Fruit fly (Drosophila melanogaster) whole organism, prepupa: Measurements from ENCODE around the gene Sfp24Bb.
A peak's percentile ranks its signal among the peaks of the same experiment; 100 is the strongest.

Source experiments
- Blimp-1 ChIP-seq: fragments of 200-800 bp; sonication (Bioruptor generic); optimal IDR thresholded peaks from 3 replicates; lab custom pipeline; 2017; ENCODE audit warnings: missing biosample characterization, missing genetic modification characterization, mild to moderate bottlenecking, moderate library complexity, missing genetic modification reagents
- CG10631 ChIP-seq: fragments of 200-800 bp; sonication (Bioruptor generic); optimal IDR thresholded peaks from 2 replicates; lab custom pipeline; 2016; ENCODE audit warnings: missing biosample characterization, missing genetic modification characterization
- CG10669 ChIP-seq: fragments of 200-800 bp; sonication (Bioruptor generic); optimal IDR thresholded peaks from 3 replicates; lab custom pipeline; 2018; ENCODE audit warnings: missing biosample characterization, mild to moderate bottlenecking, missing genetic modification characterization, moderate library complexity
- CG15336 ChIP-seq: fragments of 200-800 bp; sonication (Bioruptor generic); IDR thresholded peaks from 2 replicates; pipeline ENCODE4 v1.3.6; 2022; ENCODE audit warnings: missing biosample characterization, missing genetic modification characterization
- CG1621 ChIP-seq: fragments of 200-800 bp; sonication (Bioruptor generic); optimal IDR thresholded peaks from 3 replicates; lab custom pipeline; 2018; ENCODE audit warnings: missing biosample characterization, mild to moderate bottlenecking, missing genetic modification characterization
- CG16779 ChIP-seq: fragments of 200-800 bp; sonication (Bioruptor generic); optimal IDR thresholded peaks from 3 replicates; lab custom pipeline; 2017; ENCODE audit warnings: missing biosample characterization, mild to moderate bottlenecking, missing genetic modification characterization
- CG31627 ChIP-seq: fragments of 200-800 bp; sonication (Bioruptor generic); optimal IDR thresholded peaks from 3 replicates; lab custom pipeline; 2016; ENCODE audit warnings: missing biosample characterization, missing genetic modification characterization
- CG32006 ChIP-seq: fragments of 200-800 bp; sonication (Bioruptor generic); optimal IDR thresholded peaks from 3 replicates; lab custom pipeline; 2017; ENCODE audit warnings: missing biosample characterization, mild to moderate bottlenecking, missing genetic modification characterization
- CG34406 ChIP-seq: fragments of 200-800 bp; sonication (Bioruptor generic); optimal IDR thresholded peaks from 3 replicates; lab custom pipeline; 2016; ENCODE audit warnings: missing biosample characterization, missing genetic modification characterization
- CG3919 ChIP-seq: fragments of 200-800 bp; sonication (Bioruptor generic); optimal IDR thresholded peaks from 3 replicates; lab custom pipeline; 2016; ENCODE audit warnings: missing biosample characterization, missing genetic modification characterization
- CG4318 ChIP-seq: fragments of 200-800 bp; sonication (Bioruptor generic); optimal IDR thresholded peaks from 3 replicates; lab custom pipeline; 2017; ENCODE audit warnings: missing biosample characterization, mild to moderate bottlenecking, missing genetic modification characterization
- CG6163 ChIP-seq: fragments of 200-800 bp; sonication (Bioruptor generic); IDR thresholded peaks from 3 replicates; pipeline ENCODE4 v1.3.6; 2022; ENCODE audit warnings: missing biosample characterization, missing genetic modification characterization
- CG6792 ChIP-seq: fragments of 200-800 bp; sonication (Bioruptor generic); optimal IDR thresholded peaks from 3 replicates; lab custom pipeline; 2016; ENCODE audit warnings: missing biosample characterization, missing genetic modification characterization
- CG6808 ChIP-seq: fragments of 200-800 bp; sonication (Bioruptor generic); optimal IDR thresholded peaks from 3 replicates; lab custom pipeline; 2017; ENCODE audit warnings: missing biosample characterization, missing genetic modification characterization, mild to moderate bottlenecking, moderate library complexity, missing genetic modification reagents
- CG7368 ChIP-seq: fragments of 200-800 bp; sonication (Bioruptor generic); optimal IDR thresholded peaks from 3 replicates; lab custom pipeline; 2016; ENCODE audit warnings: missing biosample characterization, missing genetic modification characterization
- CG8319 ChIP-seq: fragments of 200-800 bp; sonication (Bioruptor generic); optimal IDR thresholded peaks from 3 replicates; lab custom pipeline; 2016; ENCODE audit warnings: missing biosample characterization, missing genetic modification characterization
- CG9139 ChIP-seq: fragments of 200-800 bp; sonication (Bioruptor generic); optimal IDR thresholded peaks from 3 replicates; lab custom pipeline; 2017; ENCODE audit warnings: missing biosample characterization, mild to moderate bottlenecking, missing genetic modification characterization
- Eip75B ChIP-seq: fragments of 200-800 bp; sonication (Bioruptor generic); optimal IDR thresholded peaks from 3 replicates; lab custom pipeline; 2016; ENCODE audit warnings: missing biosample characterization, missing genetic modification characterization
- Eip93F ChIP-seq: fragments of 200-800 bp; sonication (Bioruptor generic); optimal IDR thresholded peaks from 2 replicates; lab custom pipeline; 2016; ENCODE audit warnings: missing biosample characterization, mild to moderate bottlenecking, missing genetic modification characterization
- Hr38 ChIP-seq: sonication (Bioruptor generic); optimal IDR thresholded peaks from 2 replicates; lab custom pipeline; 2016; ENCODE audit warnings: missing biosample characterization, missing genetic modification characterization
- Hr39 ChIP-seq: fragments of 200-800 bp; sonication (Bioruptor generic); optimal IDR thresholded peaks from 2 replicates; lab custom pipeline; 2016; ENCODE audit warnings: missing biosample characterization, missing genetic modification characterization
- Lpt ChIP-seq: fragments of 200-800 bp; sonication (Bioruptor generic); optimal IDR thresholded peaks from 3 replicates; lab custom pipeline; 2016; ENCODE audit warnings: missing biosample characterization, missing genetic modification characterization
- OdsH ChIP-seq: fragments of 200-800 bp; sonication (Bioruptor generic); optimal IDR thresholded peaks from 3 replicates; lab custom pipeline; 2016; ENCODE audit warnings: missing biosample characterization, missing genetic modification characterization
- Smox ChIP-seq: fragments of 200-800 bp; sonication (Bioruptor generic); optimal IDR thresholded peaks from 3 replicates; lab custom pipeline; 2016; ENCODE audit warnings: missing biosample characterization, missing genetic modification characterization
- Sox14 ChIP-seq: fragments of 200-800 bp; sonication (Bioruptor generic); optimal IDR thresholded peaks from 3 replicates; lab custom pipeline; 2016; ENCODE audit warnings: missing biosample characterization, missing genetic modification characterization
- Sox15 ChIP-seq: fragments of 200-800 bp; sonication (Bioruptor generic); optimal IDR thresholded peaks from 3 replicates; lab custom pipeline; 2016; ENCODE audit warnings: missing biosample characterization, missing genetic modification characterization
- achi ChIP-seq: fragments of 200-800 bp; sonication (Bioruptor generic); optimal IDR thresholded peaks from 3 replicates; lab custom pipeline; 2016; ENCODE audit warnings: missing biosample characterization, missing genetic modification characterization
- dac ChIP-seq: fragments of 200-800 bp; sonication (Bioruptor generic); optimal IDR thresholded peaks from 2 replicates; lab custom pipeline; 2017; ENCODE audit warnings: missing biosample characterization, mild to moderate bottlenecking, missing genetic modification characterization
- dsx ChIP-seq: fragments of 200-800 bp; optimal IDR thresholded peaks from 3 replicates; lab custom pipeline; 2019; ENCODE audit warnings: missing biosample characterization, mild to moderate bottlenecking, missing genetic modification characterization, moderate library complexity; ENCODE audit not compliant: poor library complexity, severe bottlenecking
- eg ChIP-seq: fragments of 200-800 bp; sonication (Bioruptor generic); IDR thresholded peaks from 3 replicates; pipeline ENCODE4 v1.3.6; 2022; ENCODE audit warnings: missing biosample characterization, missing genetic modification characterization
- esn ChIP-seq: fragments of 200-800 bp; sonication (Bioruptor generic); optimal IDR thresholded peaks from 2 replicates; lab custom pipeline; 2016; ENCODE audit warnings: missing biosample characterization, mild to moderate bottlenecking, missing genetic modification characterization, moderate library complexity
- fd59A ChIP-seq: fragments of 200-800 bp; sonication (Bioruptor generic); optimal IDR thresholded peaks from 2 replicates; lab custom pipeline; 2017; ENCODE audit warnings: missing biosample characterization, mild to moderate bottlenecking, missing genetic modification characterization, missing genetic modification reagents
- fd85E ChIP-seq: fragments of 200-800 bp; sonication (Bioruptor generic); optimal IDR thresholded peaks from 3 replicates; lab custom pipeline; 2016; ENCODE audit warnings: missing biosample characterization, missing genetic modification characterization
- lz ChIP-seq: fragments of 200-800 bp; sonication (Bioruptor generic); optimal IDR thresholded peaks from 3 replicates; lab custom pipeline; 2016; ENCODE audit warnings: missing biosample characterization, missing genetic modification characterization
- net ChIP-seq: fragments of 200-800 bp; sonication (Bioruptor generic); optimal IDR thresholded peaks from 3 replicates; lab custom pipeline; 2016; ENCODE audit warnings: missing biosample characterization, missing genetic modification characterization
- pdm3 ChIP-seq: fragments of 200-800 bp; sonication (Bioruptor generic); optimal IDR thresholded peaks from 3 replicates; lab custom pipeline; 2016; ENCODE audit warnings: missing biosample characterization, missing genetic modification characterization
- spab ChIP-seq: fragments of 200-800 bp; sonication (Bioruptor generic); optimal IDR thresholded peaks from 2 replicates; lab custom pipeline; 2017; ENCODE audit warnings: missing biosample characterization, mild to moderate bottlenecking, missing genetic modification characterization, missing genetic modification reagents
- ss ChIP-seq, 2 experiments: fragments of 200-800 bp; sonication (Bioruptor generic); optimal IDR thresholded peaks; 2 replicates in 1 of 2; 3 replicates in 1 of 2; lab custom pipeline; 2017 to 2018; ENCODE audit warnings: mild to moderate bottlenecking in 2 of 2, missing biosample characterization in 2 of 2, missing genetic modification characterization in 2 of 2, moderate library complexity in 1 of 2
- svp ChIP-seq: fragments of 200-800 bp; sonication (Bioruptor generic); peaks from one replicate; lab custom pipeline; 2016; ENCODE audit warnings: missing biosample characterization, missing genetic modification characterization

Gene Sfp24Bb

DNA sequence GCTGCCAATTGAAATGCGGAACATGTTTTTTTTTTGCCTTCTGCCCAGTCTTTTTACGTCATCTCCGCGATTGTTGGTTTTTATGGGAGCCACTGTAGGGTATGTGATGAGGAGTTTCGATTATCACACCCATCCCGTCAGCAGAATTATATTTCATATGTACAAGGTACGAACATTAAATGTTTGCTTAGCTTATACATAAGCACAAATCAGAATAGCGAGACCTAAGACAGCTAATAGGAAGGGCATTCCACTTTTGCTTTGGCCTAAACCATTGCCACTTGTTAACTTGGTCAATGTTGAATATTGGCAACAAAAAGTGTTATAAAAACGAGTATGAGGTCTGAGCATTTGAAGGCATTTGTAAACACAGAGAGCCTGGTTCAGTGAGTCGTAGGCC, 33.7 kb upstream of the Sfp24Bb start, which contains the start of gene CG2816 (continued):
- TF ChIP-seq Hr38 (GFP tag; lab: Kevin White, UChicago) = peak; percentile 80
- TF ChIP-seq spab = peak; percentile 21
- peak; percentile 88 for TF ChIP-seq esn (GFP tag; lab: Kevin White, UChicago)
- peak; percentile 76 for TF ChIP-seq CG10631 (GFP tag; lab: Kevin White, UChicago)
- peak; percentile 85 for TF ChIP-seq CG3919 (GFP tag; lab: Kevin White, UChicago)
- no peak for TF ChIP-seq Eip93F
- TF ChIP-seq pdm3 (GFP tag; lab: Kevin White, UChicago) = peak; percentile 88
- TF ChIP-seq achi (GFP tag; lab: Kevin White, UChicago) = peak; percentile 77
- peak; percentile 88 for TF ChIP-seq Sox14
- peak; percentile 80 for TF ChIP-seq CG7368 (GFP tag; lab: Kevin White, UChicago)
- TF ChIP-seq fd59A (GFP tag; lab: Kevin White, UChicago) = peak; percentile 40
- TF ChIP-seq CG6792 (GFP tag; lab: Kevin White, UChicago) = peak; percentile 81
- TF ChIP-seq OdsH (GFP tag; lab: Kevin White, UChicago) = peak; percentile 86
- TF ChIP-seq, all 60 proteins: peak for 53

dm6 chr2L:3701526-3701925, 32.0 kb upstream of the Sfp24Bb start, which contains the start of gene CG43145:
Gene CG43145, plus strand, starts transcription at chr2L:3701826.
- TF ChIP-seq pdm3 (GFP tag; lab: Kevin White, UChicago) (no peak), dsx (GFP tag; lab: Kevin White, UChicago) (no peak), CG9139 (GFP tag; lab: Kevin White, UChicago) (no peak), CG3919 (GFP tag; lab: Kevin White, UChicago) (no peak), Eip75B (no peak), Blimp-1 (GFP tag; lab: Kevin White, UChicago) (no peak), ss (GFP tag; optimal IDR thresholded peaks at IDR 0.05; lab: Kevin White, UChicago) (no peak), dac (no peak), fd85E (GFP tag; lab: Kevin White, UChicago) (no peak), eg (GFP tag; lab: Robert Waterston, UW) (no peak), CG8319 (GFP tag; lab: Kevin White, UChicago) (no peak), esn (GFP tag; lab: Kevin White, UChicago) (no peak), Lpt (GFP tag; lab: Kevin White, UChicago) (no peak), CG16779 (tag; lab: Kevin White, UChicago) (no peak), CG32006 (no peak)

- TF ChIP-seq Smox (GFP tag; lab: Kevin White, UChicago) (no peak), fd85E (GFP tag; lab: Kevin White, UChicago) (no peak), CG16779 (tag; lab: Kevin White, UChicago) (no peak), lz (GFP tag; lab: Kevin White, UChicago) (no peak), net (no peak), CG6808 (GFP tag; lab: Kevin White, UChicago) (no peak), CG34406 (GFP tag; lab: Kevin White, UChicago) (no peak), CG6163 (GFP tag; lab: Robert Waterston, UW) (no peak), CG7368 (GFP tag; lab: Kevin White, UChicago) (no peak), CG10669 (no peak), CG15336 (GFP tag; lab: Robert Waterston, UW) (no peak), Hr39 (GFP tag; lab: Kevin White, UChicago) (no peak), CG31627 (GFP tag; lab: Kevin White, UChicago) (no peak), svp (no peak), dsx (GFP tag; lab: Kevin White, UChicago) (no peak), Sox15 (no peak), CG4318 (GFP tag; lab: Kevin White, UChicago) (no peak), CG1621 (tag; lab: Kevin White, UChicago) (no peak)
Observed at dm6 chr2L:3700990-3701389, 31.4 kb upstream of the Sfp24Bb start, which contains the start of gene CG42467. Gene CG42467, plus strand, starts transcription at chr2L:3701290.
